Worm (Caenorhabditis elegans) whole organism, young adult: ENCODE data around the gene Y41G9A.10.

Experiments used
- B0019.2 ChIP-seq: fragments of 200-800 bp; sonication (Bioruptor generic); conservative IDR thresholded peaks from 2 replicates; pipeline ENCODE4 v1.3.6; 2022; ENCODE audit warnings: missing genetic modification reagents, missing genetic modification characterization, missing compliant biosample characterization
- Y53G8AR.9 ChIP-seq: fragments of 200-800 bp; sonication (Bioruptor generic); conservative IDR thresholded peaks from 2 replicates; pipeline ENCODE4 v1.3.6; 2022; ENCODE audit warnings: missing genetic modification reagents, missing genetic modification characterization, missing compliant biosample characterization
- akir-1 ChIP-seq: fragments of 200-800 bp; sonication (Bioruptor generic); optimal IDR thresholded peaks from 2 replicates; lab custom pipeline; 2018; ENCODE audit warnings: mild to moderate bottlenecking, missing genetic modification characterization, moderate library complexity, missing compliant biosample characterization
- ama-1 ChIP-seq, 3 experiments: fragments of 150-350 bp in 1 of 3; sonication (generic microtip) in 2 of 3; optimal IDR thresholded peaks; 2 replicates each; lab custom pipeline; 2014 to 2018; ENCODE audit warnings: missing biosample characterization in 2 of 3, missing genetic modification characterization in 2 of 3, missing genetic modification reagents in 2 of 3
- hlh-26 ChIP-seq: fragments of 200-800 bp; sonication (Bioruptor generic); conservative IDR thresholded peaks from 2 replicates; pipeline ENCODE4 v1.3.6; 2022; ENCODE audit warnings: missing genetic modification reagents, missing genetic modification characterization, missing compliant biosample characterization
- let-526 ChIP-seq: fragments of 200-800 bp; sonication (Bioruptor generic); IDR thresholded peaks from 2 replicates; pipeline ENCODE4 v1.3.6; 2022; ENCODE audit warnings: missing genetic modification reagents, missing genetic modification characterization, missing compliant biosample characterization
- nhr-80 ChIP-seq: sonication (generic microtip); optimal IDR thresholded peaks from 2 replicates; lab custom pipeline; 2016; ENCODE audit warnings: missing genetic modification characterization, missing compliant biosample characterization
- snpc-4 ChIP-seq, 5 experiments: fragments of 150-350 bp in 1 of 5; sonication (generic microtip) in 4 of 5; optimal IDR thresholded peaks; 2 replicates each; lab custom pipeline; 2014 to 2018; ENCODE audit warnings: missing genetic modification characterization in 5 of 5, missing biosample characterization in 3 of 5, antibody characterized with exemption in 2 of 5, mild to moderate bottlenecking in 2 of 5, missing compliant biosample characterization in 2 of 5, missing genotype in 2 of 5, moderate library complexity in 2 of 5, missing genetic modification reagents in 1 of 5
- xnd-1 ChIP-seq: sonication (generic microtip); optimal IDR thresholded peaks from 2 replicates; lab custom pipeline; 2016; ENCODE audit warnings: missing genotype, missing genetic modification reagents, missing genetic modification characterization, missing compliant biosample characterization
- ztf-18 ChIP-seq: sonication (generic microtip); optimal IDR thresholded peaks from 2 replicates; lab custom pipeline; 2016; ENCODE audit warnings: missing genotype, mild to moderate bottlenecking, missing genetic modification characterization, missing compliant biosample characterization

ce11 chrX:2922602-2923203 is 23.7 kb downstream of the Y41G9A.10 start:
- TF ChIP-seq Y53G8AR.9 (no peak), ztf-18 (tag; lab: Kevin White, UChicago) (no peak), let-526 (GFP tag; lab: Robert Waterston, UW) (no peak), hlh-26 (no peak), snpc-4 (GFP tag; optimal IDR thresholded peaks at IDR 0.05; lab: Kevin White, UChicago) (no peak), snpc-4 (tag; optimal IDR thresholded peaks at IDR 0.05; lab: Kevin White, UChicago) (no peak), akir-1 (GFP tag; lab: Kevin White, UChicago) (no peak), nhr-80 (tag; lab: Kevin White, UChicago) (no peak), xnd-1 (tag; lab: Kevin White, UChicago) (no peak), ama-1 (optimal IDR thresholded peaks at IDR 0.05; lab: Kevin White, UChicago) (no peak), ama-1 (GFP tag; optimal IDR thresholded peaks at IDR 0.05; lab: Kevin White, UChicago) (no peak), B0019.2 (GFP tag; lab: Robert Waterston, UW) (no peak)
